Worm (Caenorhabditis elegans) whole organism, L1 larva: Measurements from ENCODE around the gene C37C3.11.

Experiments
- Y116A8C.19 ChIP-seq: sonication (generic microtip); optimal IDR thresholded peaks from 2 replicates; lab custom pipeline; 2016; ENCODE audit warnings: missing compliant biosample characterization, missing genetic modification characterization, borderline replicate concordance
- ama-1 ChIP-seq: fragments of 150-350 bp; optimal IDR thresholded peaks from 2 replicates; lab custom pipeline; 2014
- blmp-1 ChIP-seq: fragments of 150-350 bp; optimal IDR thresholded peaks from 2 replicates; lab custom pipeline; 2014; ENCODE audit warnings: missing biosample characterization, missing genetic modification characterization
- ceh-63 ChIP-seq: fragments of 200-800 bp; sonication (Bioruptor generic); optimal IDR thresholded peaks from 2 replicates; lab custom pipeline; 2018; ENCODE audit warnings: mild to moderate bottlenecking, missing genetic modification characterization, missing compliant biosample characterization
- ceh-8 ChIP-seq: fragments of 200-800 bp; sonication (Bioruptor generic); optimal IDR thresholded peaks from 2 replicates; lab custom pipeline; 2018; ENCODE audit warnings: mild to moderate bottlenecking, missing genetic modification characterization, moderate library complexity, missing compliant biosample characterization
- ceh-88 ChIP-seq: fragments of 200-800 bp; sonication (Bioruptor generic); IDR thresholded peaks from 2 replicates; pipeline ENCODE4 v1.3.6; 2022; ENCODE audit warnings: missing genetic modification characterization, missing compliant biosample characterization
- dpl-1 ChIP-seq, 3 experiments: fragments of 150-350 bp in 2 of 3; sonication (generic microtip) in 1 of 3; optimal IDR thresholded peaks; 2 replicates each; lab custom pipeline; 2014 to 2017; ENCODE audit warnings: missing biosample characterization in 3 of 3, missing genetic modification characterization in 3 of 3, missing genetic modification reagents in 3 of 3
- dsc-1 ChIP-seq: sonication (generic microtip); optimal IDR thresholded peaks from 2 replicates; lab custom pipeline; 2016; ENCODE audit warnings: mild to moderate bottlenecking, missing genetic modification characterization, missing compliant biosample characterization
- efl-1 ChIP-seq, 4 experiments: fragments of 150-350 bp; optimal IDR thresholded peaks in 3 of 4; peaks in 1 of 4; 1 replicate in 1 of 4; 2 replicates in 3 of 4; lab custom pipeline; 2014; ENCODE audit warnings: missing biosample characterization in 2 of 4, missing genetic modification characterization in 2 of 4, missing genetic modification reagents in 2 of 4
- efl-3 ChIP-seq: fragments of 200-800 bp; sonication (Bioruptor generic); optimal IDR thresholded peaks from 2 replicates; lab custom pipeline; 2018; ENCODE audit warnings: mild to moderate bottlenecking, missing genetic modification characterization, missing compliant biosample characterization
- egl-13 ChIP-seq: sonication (generic microtip); optimal IDR thresholded peaks from 2 replicates; lab custom pipeline; 2016; ENCODE audit warnings: missing genotype, missing genetic modification reagents, missing genetic modification characterization, missing compliant biosample characterization
- elt-2 ChIP-seq: sonication (generic microtip); optimal IDR thresholded peaks from 2 replicates; lab custom pipeline; 2016; ENCODE audit warnings: missing genetic modification characterization, mild to moderate bottlenecking, inconsistent platforms, missing compliant biosample characterization, missing genetic modification reagents
- ets-5 ChIP-seq: fragments of 200-800 bp; sonication (Bioruptor generic); IDR thresholded peaks from 2 replicates; pipeline ENCODE4 v1.3.6; 2022; ENCODE audit warnings: missing genetic modification characterization, missing compliant biosample characterization
- fkh-10 ChIP-seq: sonication (generic microtip); optimal IDR thresholded peaks from 2 replicates; lab custom pipeline; 2017; ENCODE audit warnings: missing biosample characterization, missing genetic modification reagents, missing genetic modification characterization
- fkh-4 ChIP-seq: sonication (generic microtip); optimal IDR thresholded peaks from 2 replicates; lab custom pipeline; 2016; ENCODE audit warnings: missing compliant biosample characterization, missing genetic modification characterization, borderline replicate concordance
- jun-1 ChIP-seq: fragments of 150-350 bp; optimal IDR thresholded peaks from 2 replicates; lab custom pipeline; 2014; ENCODE audit warnings: missing biosample characterization, missing genetic modification reagents, missing genetic modification characterization
- lin-14 ChIP-seq: fragments of 200-800 bp; sonication (Bioruptor generic); optimal IDR thresholded peaks from 2 replicates; lab custom pipeline; 2018; ENCODE audit warnings: mild to moderate bottlenecking, missing genetic modification characterization, moderate library complexity, missing compliant biosample characterization
- lin-39 ChIP-seq: fragments of 150-350 bp; optimal IDR thresholded peaks from 2 replicates; lab custom pipeline; 2014; ENCODE audit warnings: missing biosample characterization, missing genetic modification reagents, missing genetic modification characterization
- lsy-2 ChIP-seq, 2 experiments: fragments of 150-350 bp; optimal IDR thresholded peaks; 2 replicates each; lab custom pipeline; 2014; ENCODE audit warnings: missing biosample characterization in 2 of 2, missing genetic modification characterization in 2 of 2
- mab-9 ChIP-seq: fragments of 200-800 bp; sonication (Bioruptor generic); IDR thresholded peaks from 2 replicates; pipeline ENCODE4 v1.3.6; 2022; ENCODE audit warnings: missing genetic modification reagents, missing genetic modification characterization, missing compliant biosample characterization
- mep-1 ChIP-seq: fragments of 150-350 bp; optimal IDR thresholded peaks from 2 replicates; lab custom pipeline; 2014; ENCODE audit warnings: missing biosample characterization, missing genetic modification characterization
- nhr-19 ChIP-seq: fragments of 200-800 bp; sonication (Bioruptor generic); conservative IDR thresholded peaks from 2 replicates; pipeline ENCODE4 v1.3.6; 2022; ENCODE audit warnings: missing genetic modification characterization, missing compliant biosample characterization
- nhr-20 ChIP-seq: sonication (generic microtip); optimal IDR thresholded peaks from 2 replicates; lab custom pipeline; 2016; ENCODE audit warnings: mild to moderate bottlenecking, missing genetic modification characterization, missing compliant biosample characterization
- nhr-237 ChIP-seq: fragments of 150-350 bp; optimal IDR thresholded peaks from 2 replicates; lab custom pipeline; 2014; ENCODE audit warnings: missing biosample characterization, missing genetic modification characterization
- nhr-47 ChIP-seq: sonication (generic microtip); optimal IDR thresholded peaks from 2 replicates; lab custom pipeline; 2016; ENCODE audit warnings: mild to moderate bottlenecking, missing genetic modification characterization, moderate library complexity, missing compliant biosample characterization
- nhr-71 ChIP-seq: sonication (generic microtip); optimal IDR thresholded peaks from 2 replicates; lab custom pipeline; 2016; ENCODE audit warnings: mild to moderate bottlenecking, missing genetic modification characterization, moderate library complexity, missing compliant biosample characterization
- pag-3 ChIP-seq: sonication (generic microtip); optimal IDR thresholded peaks from 2 replicates; lab custom pipeline; 2017; ENCODE audit warnings: missing genetic modification characterization, mild to moderate bottlenecking, missing compliant biosample characterization, antibody characterized with exemption, borderline replicate concordance; ENCODE audit not compliant: insufficient read depth
- rnt-1 ChIP-seq: sonication (generic microtip); optimal IDR thresholded peaks from 2 replicates; lab custom pipeline; 2016; ENCODE audit warnings: mild to moderate bottlenecking, missing genetic modification characterization, moderate library complexity, missing compliant biosample characterization
- snu-23 ChIP-seq: sonication (generic microtip); optimal IDR thresholded peaks from 2 replicates; lab custom pipeline; 2016; ENCODE audit warnings: missing genetic modification characterization, missing compliant biosample characterization
- sox-4 ChIP-seq: sonication (generic microtip); optimal IDR thresholded peaks from 2 replicates; lab custom pipeline; 2016; ENCODE audit warnings: missing genetic modification characterization, missing compliant biosample characterization
- swsn-7 ChIP-seq: sonication (generic microtip); optimal IDR thresholded peaks from 2 replicates; lab custom pipeline; 2016; ENCODE audit warnings: missing genetic modification characterization, missing compliant biosample characterization
- unc-62 ChIP-seq: fragments of 150-350 bp; optimal IDR thresholded peaks from 2 replicates; lab custom pipeline; 2014; ENCODE audit warnings: missing biosample characterization, missing genetic modification reagents, missing genetic modification characterization
- ztf-11 ChIP-seq, 2 experiments: sonication (generic microtip); optimal IDR thresholded peaks; 2 replicates each; lab custom pipeline; 2016 to 2017; ENCODE audit warnings: missing genetic modification characterization in 2 of 2, missing biosample characterization in 1 of 2, missing compliant biosample characterization in 1 of 2
- ztf-4 ChIP-seq: fragments of 150-350 bp; optimal IDR thresholded peaks from 2 replicates; lab custom pipeline; 2014; ENCODE audit warnings: missing biosample characterization, missing genetic modification characterization

C37C3.11 gene

ce11 chrV:7899761-7900160 lies 35.2 kb upstream of the C37C3.11 start, which contains the start of gene F40A3.7:
Gene F40A3.7, minus strand, starts transcription at chrV:7899861.
- no peak for TF ChIP-seq ama-1 (lab: Kevin White, UChicago)
- TF ChIP-seq ets-5 (GFP tag; lab: Robert Waterston, UW) = no peak
- no peak for TF ChIP-seq ceh-63 (GFP tag; lab: Kevin White, UChicago)

DNA sequence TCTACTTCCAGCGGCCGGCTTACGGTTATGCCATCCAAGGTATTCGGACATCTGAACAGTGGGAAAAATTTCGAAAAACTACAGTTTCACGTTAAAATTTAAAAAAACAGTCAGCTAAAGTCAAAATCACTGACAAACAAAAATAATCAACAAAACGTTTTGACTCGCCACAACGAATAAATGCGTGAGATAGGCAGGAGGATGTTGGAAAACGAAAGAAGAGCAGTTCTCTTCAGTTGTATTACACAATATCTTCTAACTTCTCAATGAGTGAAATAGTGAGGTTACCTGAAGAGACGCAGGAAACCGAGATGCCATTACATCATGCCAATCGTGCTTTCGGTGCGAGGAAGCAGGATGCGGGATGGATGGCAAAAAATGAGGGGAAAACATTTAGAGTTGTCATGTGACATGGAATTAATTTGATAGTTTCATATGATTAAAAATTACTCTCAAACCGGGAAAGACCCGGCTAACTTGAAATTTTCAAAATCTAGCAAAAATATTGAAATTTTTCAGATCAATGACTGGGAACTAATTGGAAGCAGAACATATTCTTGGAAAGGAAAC lies 29.3 kb upstream of the C37C3.11 start, which contains the start of gene F40A3.6:
TSS of gene F40A3.6 (minus strand) at position 51 of the 570 bp plus-strand sequence.
- peak; percentile 29 for TF ChIP-seq nhr-47 (tag; lab: Kevin White, UChicago)
- TF ChIP-seq swsn-7 (tag; lab: Kevin White, UChicago) = peak; percentile 37
- TF ChIP-seq dsc-1 (tag; lab: Kevin White, UChicago) = peak; percentile 54
- TF ChIP-seq lsy-2 (tag; optimal IDR thresholded peaks at IDR 0.05; lab: Kevin White, UChicago) = peak; percentile 39 to 41
- TF ChIP-seq ztf-11 (tag; optimal IDR thresholded peaks at IDR 0.05; lab: Kevin White, UChicago) = no peak
- no peak for TF ChIP-seq ets-5 (GFP tag; lab: Robert Waterston, UW)
- no peak for TF ChIP-seq Y116A8C.19 (tag; lab: Kevin White, UChicago)
- TF ChIP-seq nhr-237 (tag; lab: Kevin White, UChicago) = no peak
- TF ChIP-seq ceh-8 = no peak
- no peak for TF ChIP-seq blmp-1
- TF ChIP-seq egl-13 (tag; lab: Kevin White, UChicago) = peak; percentile 64
- TF ChIP-seq nhr-71 (tag; lab: Kevin White, UChicago) = peak; percentile 79
- peak; percentile 41 for TF ChIP-seq lin-39 (tag; lab: Kevin White, UChicago)
- TF ChIP-seq nhr-20 (tag; lab: Kevin White, UChicago) = peak; percentile 10
- peak; percentile 86 for TF ChIP-seq lin-14
- no peak for TF ChIP-seq unc-62 (GFP tag; lab: Kevin White, UChicago)
- peak; percentile 56 for TF ChIP-seq nhr-19 (GFP tag; lab: Robert Waterston, UW)
- peak; percentile 62 for TF ChIP-seq snu-23 (GFP tag; lab: Kevin White, UChicago)
- peak; percentile 40 for TF ChIP-seq ztf-4
- peak; percentile 3 to 24 for TF ChIP-seq efl-1 (optimal IDR thresholded peaks at IDR 0.05; lab: Kevin White, UChicago)
- TF ChIP-seq efl-1 (GFP tag; optimal IDR thresholded peaks at IDR 0.05 in 1 of 2; lab: Kevin White, UChicago) = peak; percentile 11 to 82
- TF ChIP-seq rnt-1 (tag; lab: Kevin White, UChicago) = peak; percentile 80
- TF ChIP-seq pag-3 (tag; lab: Kevin White, UChicago) = peak; percentile 100
- no peak for TF ChIP-seq ama-1 (lab: Kevin White, UChicago)
- peak; percentile 20 for TF ChIP-seq mep-1 (tag; lab: Kevin White, UChicago)
- no peak for TF ChIP-seq mab-9 (GFP tag; lab: Robert Waterston, UW)
- TF ChIP-seq fkh-4 = peak; percentile 6
- TF ChIP-seq efl-3 (GFP tag; lab: Kevin White, UChicago) = no peak
- TF ChIP-seq ceh-63 (GFP tag; lab: Kevin White, UChicago) = peak; percentile 77

ce11 chrV:7891230-7891629 lies 26.7 kb upstream of the C37C3.11 start, which contains the start of gene F40A3.1:
Gene F40A3.1, plus strand, starts transcription at chrV:7891530.
- TF ChIP-seq ceh-88 (GFP tag; lab: Robert Waterston, UW) = no peak
- no peak for TF ChIP-seq jun-1 (tag; lab: Kevin White, UChicago)
- no peak for TF ChIP-seq pag-3 (tag; lab: Kevin White, UChicago)
- no peak for TF ChIP-seq efl-1 (optimal IDR thresholded peaks at IDR 0.05; lab: Kevin White, UChicago)
- TF ChIP-seq efl-1 (GFP tag; optimal IDR thresholded peaks at IDR 0.05 in 1 of 2; lab: Kevin White, UChicago) = peak in 1 of 2 experiments; percentile 3

ce11 chrV:7888036-7888435 lies 23.5 kb upstream of the C37C3.11 start:
- TF ChIP-seq dpl-1 (GFP tag; optimal IDR thresholded peaks at IDR 0.05; lab: Kevin White, UChicago) (no peak), fkh-10 (GFP tag; lab: Kevin White, UChicago) (no peak), efl-1 (optimal IDR thresholded peaks at IDR 0.05; lab: Kevin White, UChicago) (no peak), efl-1 (GFP tag; optimal IDR thresholded peaks at IDR 0.05 in 1 of 2; lab: Kevin White, UChicago) (peak in 1 of 2 experiments; percentile 47), lin-14 (peak; percentile 5), elt-2 (tag; lab: Kevin White, UChicago) (peak; percentile 40), sox-4 (tag; lab: Kevin White, UChicago) (no peak)
